Fruit fly (Drosophila melanogaster): Measurements from ENCODE around the gene CG14926.
A peak's percentile ranks its signal among the peaks of the same experiment; 100 is the strongest.

The CG14926 gene

DNA sequence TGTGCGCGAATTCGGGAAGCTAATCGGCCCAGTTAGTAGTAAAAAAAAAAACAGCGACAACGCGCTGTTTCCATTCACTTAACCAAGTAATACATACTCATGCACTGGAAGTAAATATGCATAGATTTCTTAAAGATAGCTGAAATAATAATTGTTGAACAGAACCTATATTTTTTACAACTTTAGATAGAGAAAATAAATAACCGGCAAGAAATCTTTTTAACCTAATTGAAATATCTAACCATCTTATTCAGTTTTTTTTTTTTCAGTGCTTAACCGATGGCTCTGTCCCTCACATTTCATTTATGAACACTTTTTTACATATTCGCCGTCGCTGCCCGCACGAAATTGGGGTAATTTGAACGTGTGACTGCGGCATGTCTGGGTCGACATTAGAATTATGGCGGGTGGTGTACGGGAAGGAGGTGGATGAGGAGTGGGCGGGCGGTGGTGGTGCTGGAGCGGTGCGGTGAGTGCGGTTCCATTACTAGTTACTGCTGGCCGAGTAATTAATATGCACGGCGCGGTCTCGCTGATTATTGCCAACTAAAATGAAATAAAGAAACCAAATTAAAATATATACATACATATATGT, 11.4 kb downstream of the CG14926 start (continued):
- TF ChIP-seq cyc (GFP tag; optimal IDR thresholded peaks at IDR 0.05) = no peak
- no peak for TF ChIP-seq lz (GFP tag; optimal IDR thresholded peaks at IDR 0.05)
- TF ChIP-seq OdsH (GFP tag; optimal IDR thresholded peaks at IDR 0.05) = peak; percentile 5
- peak; percentile 11 for TF ChIP-seq pdm3 (GFP tag; optimal IDR thresholded peaks at IDR 0.05)
- no peak for TF ChIP-seq Sox102F (GFP tag; optimal IDR thresholded peaks at IDR 0.05)
- TF ChIP-seq Hr39 (GFP tag; optimal IDR thresholded peaks at IDR 0.05) = no peak
- no peak for TF ChIP-seq CG6276 (GFP tag; optimal IDR thresholded peaks at IDR 0.05)
- TF ChIP-seq Lpt (GFP tag; optimal IDR thresholded peaks at IDR 0.05) = no peak
- TF ChIP-seq CG32006 (GFP tag; optimal IDR thresholded peaks at IDR 0.05) = peak; percentile 19
- TF ChIP-seq CG6792 (GFP tag; optimal IDR thresholded peaks at IDR 0.05) = no peak
- no peak for TF ChIP-seq Ets21C (GFP tag; optimal IDR thresholded peaks at IDR 0.05)
- TF ChIP-seq topi (GFP tag; optimal IDR thresholded peaks at IDR 0.05) = no peak
- TF ChIP-seq acj6 (GFP tag; optimal IDR thresholded peaks at IDR 0.05) = peak; percentile 16
- no peak for TF ChIP-seq spab (GFP tag; optimal IDR thresholded peaks at IDR 0.05)
- TF ChIP-seq Eip78C (GFP tag) = peak; percentile 49
- TF ChIP-seq achi (GFP tag; optimal IDR thresholded peaks at IDR 0.05) = peak; percentile 7
- TF ChIP-seq CG6163 (GFP tag; IDR thresholded peaks at IDR 0.05) = peak; percentile 34; the same call in 1 of the 3 replicates
- no peak for TF ChIP-seq CG10669 (GFP tag; optimal IDR thresholded peaks at IDR 0.05)
- TF ChIP-seq svp (GFP tag) = peak; percentile 58
- no peak for TF ChIP-seq CG1621 (tag; optimal IDR thresholded peaks at IDR 0.05)
- no peak for TF ChIP-seq CG15336 (GFP tag; IDR thresholded peaks at IDR 0.05)
- TF ChIP-seq CG7368 (GFP tag; optimal IDR thresholded peaks at IDR 0.05) = no peak
- no peak for TF ChIP-seq CG8319 (GFP tag; optimal IDR thresholded peaks at IDR 0.05)
- TF ChIP-seq fd85E (GFP tag; optimal IDR thresholded peaks at IDR 0.05) = no peak
- TF ChIP-seq Sox15 (GFP tag; optimal IDR thresholded peaks at IDR 0.05) = no peak

- TF ChIP-seq CG32006 (GFP tag; optimal IDR thresholded peaks at IDR 0.05) (peak; percentile 56), CG6276 (GFP tag; optimal IDR thresholded peaks at IDR 0.05) (no peak), Gug (GFP tag; IDR thresholded peaks at IDR 0.05) (peak; percentile 21; the same call in 1 of the 2 replicates), CG3919 (GFP tag; optimal IDR thresholded peaks at IDR 0.05) (peak; percentile 30), fkh (GFP tag; optimal IDR thresholded peaks at IDR 0.05) (no peak), svp (GFP tag) (peak; percentile 83), Eip78C (GFP tag) (peak; percentile 77), Hr39 (GFP tag; optimal IDR thresholded peaks at IDR 0.05) (peak; percentile 72), Sox14 (GFP tag; optimal IDR thresholded peaks at IDR 0.05) (peak; percentile 45), spab (GFP tag; optimal IDR thresholded peaks at IDR 0.05) (no peak), CG31627 (GFP tag; optimal IDR thresholded peaks at IDR 0.05) (peak; percentile 66), Sox102F (GFP tag; optimal IDR thresholded peaks at IDR 0.05) (peak; percentile 72), CG8119 (GFP tag; IDR thresholded peaks at IDR 0.05) (peak; percentile 59; the same call in 2 of the 3 replicates), CG10631 (GFP tag; optimal IDR thresholded peaks at IDR 0.05) (peak; percentile 46), Hr38 (GFP tag; optimal IDR thresholded peaks at IDR 0.05) (no peak), salr (GFP tag; optimal IDR thresholded peaks at IDR 0.05) (peak in 1 of 2 experiments; percentile 4), ss (GFP tag; optimal IDR thresholded peaks at IDR 0.05) (no peak), CG4318 (GFP tag; optimal IDR thresholded peaks at IDR 0.05) (no peak), CG10669 (GFP tag; optimal IDR thresholded peaks at IDR 0.05) (no peak), CG8632 (GFP tag; optimal IDR thresholded peaks at IDR 0.05) (peak; percentile 19), lz (GFP tag; optimal IDR thresholded peaks at IDR 0.05) (peak; percentile 61), CG9139 (GFP tag; optimal IDR thresholded peaks at IDR 0.05) (no peak), CG1621 (tag; optimal IDR thresholded peaks at IDR 0.05) (peak; percentile 12), CG6854 (GFP tag; optimal IDR thresholded peaks at IDR 0.05) (no peak), CG16779 (tag; optimal IDR thresholded peaks at IDR 0.05) (no peak), Sox15 (GFP tag; optimal IDR thresholded peaks at IDR 0.05) (no peak), CG6792 (GFP tag; optimal IDR thresholded peaks at IDR 0.05) (peak; percentile 58), Smox (GFP tag; optimal IDR thresholded peaks at IDR 0.05) (peak; percentile 59), CG6163 (GFP tag; IDR thresholded peaks at IDR 0.05) (peak; percentile 66; the same call in 2 of the 3 replicates), CG6808 (GFP tag; optimal IDR thresholded peaks at IDR 0.05) (no peak), CG11902 (GFP tag; optimal IDR thresholded peaks at IDR 0.05) (no peak), CG7368 (GFP tag; optimal IDR thresholded peaks at IDR 0.05) (no peak), Eip93F (GFP tag; optimal IDR thresholded peaks at IDR 0.05) (no peak), Ets96B (tag; optimal IDR thresholded peaks at IDR 0.05) (peak; percentile 18), topi (GFP tag; optimal IDR thresholded peaks at IDR 0.05) (peak; percentile 61), CG15336 (GFP tag; IDR thresholded peaks at IDR 0.05) (peak; percentile 46; the same call in 1 of the 2 replicates), Ets21C (GFP tag; optimal IDR thresholded peaks at IDR 0.05) (peak; percentile 40), fd59A (GFP tag; optimal IDR thresholded peaks at IDR 0.05) (no peak), Eip75B (GFP tag; optimal IDR thresholded peaks at IDR 0.05) (peak; percentile 29), eg (GFP tag; IDR thresholded peaks at IDR 0.05) (peak; percentile 64; the same call in 2 of the 3 replicates)
Measured at dm6 chr2L:11328357-11328756, 14.8 kb downstream of the CG14926 start.

All from whole organism, prepupa.